Worm (Caenorhabditis elegans) whole organism, L3 larva: ENCODE data around the gene str-41.

Experiments
- ceh-82 ChIP-seq: fragments of 150-350 bp; optimal IDR thresholded peaks from 2 replicates; lab custom pipeline; 2014; ENCODE audit warnings: missing biosample characterization, missing genetic modification characterization
- lsy-12 ChIP-seq: sonication (generic microtip); optimal IDR thresholded peaks from 2 replicates; lab custom pipeline; 2016; ENCODE audit warnings: mild to moderate bottlenecking, missing genetic modification characterization, missing compliant biosample characterization
- nhr-23 ChIP-seq: fragments of 150-350 bp; optimal IDR thresholded peaks from 2 replicates; lab custom pipeline; 2014; ENCODE audit warnings: missing biosample characterization, missing genetic modification reagents, missing genetic modification characterization
- unc-62 ChIP-seq: fragments of 150-350 bp; sonication (generic microtip); optimal IDR thresholded peaks from 4 replicates; lab custom pipeline; 2014; ENCODE audit warnings: missing biosample characterization, missing genetic modification reagents, missing genetic modification characterization
- zag-1 ChIP-seq: fragments of 150-350 bp; optimal IDR thresholded peaks from 2 replicates; lab custom pipeline; 2014; ENCODE audit warnings: missing biosample characterization, missing genetic modification characterization

- TF ChIP-seq ceh-82 (no peak), nhr-23 (tag; lab: Kevin White, UChicago) (no peak), unc-62 (no peak), lsy-12 (tag; lab: Kevin White, UChicago) (no peak), zag-1 (tag; lab: Kevin White, UChicago) (no peak)
Measured at ce11 chrV:7455008-7455407, 43.2 kb downstream of the str-41 start, which contains the start of gene F25E5.2.
